Fruit fly (Drosophila melanogaster) whole organism, embryonic: ENCODE measurements around the gene Hf.
A peak's percentile ranks its signal among the peaks of the same experiment; 100 is the strongest.

ENCODE experiments used
- Asciz ChIP-seq: fragments of 200-800 bp; sonication (Bioruptor generic); optimal IDR thresholded peaks from 2 replicates; lab custom pipeline; 2017; ENCODE audit warnings: missing biosample characterization, mild to moderate bottlenecking, missing genetic modification characterization, missing genetic modification reagents
- Bgb ChIP-seq: fragments of 200-800 bp; sonication (Bioruptor generic); IDR thresholded peaks from 2 replicates; pipeline ENCODE4 v1.3.6; 2022; ENCODE audit warnings: missing biosample characterization, missing genetic modification characterization; ENCODE audit not compliant: partially characterized antibody
- CG1024 ChIP-seq: fragments of 200-800 bp; sonication (Bioruptor generic); IDR thresholded peaks from 2 replicates; pipeline ENCODE4 v1.3.6; 2022; ENCODE audit warnings: missing biosample characterization, missing genetic modification characterization
- CG10366 ChIP-seq: fragments of 200-800 bp; sonication (Bioruptor generic); IDR thresholded peaks from 2 replicates; pipeline ENCODE4 v1.3.6; 2022; ENCODE audit warnings: missing biosample characterization, missing genetic modification characterization
- CG11247 ChIP-seq: fragments of 200-800 bp; sonication (Bioruptor generic); IDR thresholded peaks from 2 replicates; pipeline ENCODE4 v1.3.6; 2022; ENCODE audit warnings: missing biosample characterization, missing genetic modification characterization
- CG11695 ChIP-seq: fragments of 200-800 bp; sonication (Bioruptor generic); IDR thresholded peaks from 3 replicates; pipeline ENCODE4 v1.3.6; 2022; ENCODE audit warnings: missing biosample characterization, missing genetic modification characterization
- CG12236 ChIP-seq: fragments of 200-800 bp; sonication (Bioruptor generic); optimal IDR thresholded peaks from 2 replicates; lab custom pipeline; 2016; ENCODE audit warnings: missing biosample characterization, missing genetic modification characterization
- CG1233 ChIP-seq: fragments of 200-800 bp; sonication (Bioruptor generic); optimal IDR thresholded peaks from 4 replicates; lab custom pipeline; 2018; ENCODE audit warnings: missing biosample characterization, mild to moderate bottlenecking, missing genetic modification characterization
- CG1647 ChIP-seq: fragments of 200-800 bp; sonication (Bioruptor generic); optimal IDR thresholded peaks from 3 replicates; lab custom pipeline; 2016; ENCODE audit warnings: missing biosample characterization, missing genetic modification characterization
- CG1832 ChIP-seq: fragments of 200-800 bp; sonication (Bioruptor generic); optimal IDR thresholded peaks from 2 replicates; lab custom pipeline; 2017; ENCODE audit warnings: missing biosample characterization, mild to moderate bottlenecking, missing genetic modification characterization, inconsistent platforms
- CG2116 ChIP-seq: fragments of 200-800 bp; sonication (Bioruptor generic); optimal IDR thresholded peaks from 3 replicates; lab custom pipeline; 2018; ENCODE audit warnings: missing biosample characterization, mild to moderate bottlenecking, missing genetic modification characterization
- CG33213 ChIP-seq: fragments of 200-800 bp; sonication (Bioruptor generic); optimal IDR thresholded peaks from 3 replicates; lab custom pipeline; 2016; ENCODE audit warnings: missing biosample characterization, missing genetic modification characterization
- CG6654 ChIP-seq: fragments of 200-800 bp; sonication (Bioruptor generic); optimal IDR thresholded peaks from 2 replicates; lab custom pipeline; 2017; ENCODE audit warnings: missing biosample characterization, mild to moderate bottlenecking, missing genetic modification characterization
- CG6813 ChIP-seq: fragments of 200-800 bp; sonication (Bioruptor generic); optimal IDR thresholded peaks from 2 replicates; lab custom pipeline; 2017; ENCODE audit warnings: missing biosample characterization, missing genetic modification characterization, mild to moderate bottlenecking, moderate library complexity, missing genetic modification reagents
- CG7271 ChIP-seq: fragments of 200-800 bp; sonication (Bioruptor generic); optimal IDR thresholded peaks from 2 replicates; lab custom pipeline; 2018; ENCODE audit warnings: missing biosample characterization, mild to moderate bottlenecking, missing genetic modification characterization, moderate library complexity
- CG8924 ChIP-seq: fragments of 200-800 bp; optimal IDR thresholded peaks from 3 replicates; lab custom pipeline; 2019; ENCODE audit warnings: missing biosample characterization, mild to moderate bottlenecking, missing genetic modification characterization, moderate library complexity
- Dad ChIP-seq: fragments of 200-800 bp; sonication (Bioruptor generic); optimal IDR thresholded peaks from 3 replicates; lab custom pipeline; 2016; ENCODE audit warnings: missing biosample characterization, missing genetic modification characterization
- Fer2 ChIP-seq: fragments of 200-800 bp; sonication (Bioruptor generic); optimal IDR thresholded peaks from 2 replicates; lab custom pipeline; 2018; ENCODE audit warnings: missing biosample characterization, mild to moderate bottlenecking, missing genetic modification characterization, moderate library complexity
- Gsc ChIP-seq: fragments of 200-800 bp; sonication (Bioruptor generic); IDR thresholded peaks from 2 replicates; pipeline ENCODE4 v1.3.6; 2022; ENCODE audit warnings: missing biosample characterization, missing genetic modification characterization
- HmgZ ChIP-seq: fragments of 200-800 bp; sonication (Bioruptor generic); optimal IDR thresholded peaks from 2 replicates; lab custom pipeline; 2018; ENCODE audit warnings: missing biosample characterization, mild to moderate bottlenecking, missing genetic modification characterization
- Hr39 ChIP-seq: fragments of >200 bp; optimal IDR thresholded peaks from 2 replicates; lab custom pipeline; 2017
- Mad ChIP-seq: fragments of 200-800 bp; sonication (Bioruptor generic); optimal IDR thresholded peaks from 2 replicates; lab custom pipeline; 2016; ENCODE audit warnings: missing biosample characterization, missing genetic modification characterization
- NC2α ChIP-seq: fragments of 200-800 bp; sonication (Bioruptor generic); optimal IDR thresholded peaks from 2 replicates; lab custom pipeline; 2016; ENCODE audit warnings: missing biosample characterization, missing genetic modification characterization
- Optix ChIP-seq: fragments of 200-800 bp; sonication (Bioruptor generic); IDR thresholded peaks from 3 replicates; pipeline ENCODE4 v1.3.6; 2022; ENCODE audit warnings: missing biosample characterization, missing genetic modification characterization
- Ssrp ChIP-seq: fragments of 200-800 bp; sonication (Bioruptor generic); optimal IDR thresholded peaks from 2 replicates; lab custom pipeline; 2018; ENCODE audit warnings: missing biosample characterization, mild to moderate bottlenecking, missing genetic modification characterization, moderate library complexity
- Tbp ChIP-seq: fragments of >200 bp; optimal IDR thresholded peaks from 2 replicates; lab custom pipeline; 2018; ENCODE audit warnings: missing biosample characterization, missing genetic modification characterization
- Xbp1 ChIP-seq: fragments of 200-800 bp; sonication (Bioruptor generic); optimal IDR thresholded peaks from 3 replicates; lab custom pipeline; 2016; ENCODE audit warnings: missing biosample characterization, mild to moderate bottlenecking, missing genetic modification characterization
- al ChIP-seq: fragments of 200-800 bp; sonication (Bioruptor generic); IDR thresholded peaks from 2 replicates; pipeline ENCODE4 v1.3.6; 2022; ENCODE audit warnings: missing biosample characterization, missing genetic modification characterization
- bab2 ChIP-seq: fragments of 200-800 bp; sonication (Bioruptor generic); optimal IDR thresholded peaks from 2 replicates; lab custom pipeline; 2016; ENCODE audit warnings: missing biosample characterization, missing genetic modification characterization
- br ChIP-seq: fragments of >200 bp; optimal IDR thresholded peaks from 2 replicates; lab custom pipeline; 2017
- crc ChIP-seq: fragments of 200-800 bp; sonication (Bioruptor generic); optimal IDR thresholded peaks from 2 replicates; lab custom pipeline; 2016; ENCODE audit warnings: missing biosample characterization, missing genetic modification characterization
- en ChIP-seq: fragments of 200-800 bp; sonication (Bioruptor generic); optimal IDR thresholded peaks from 2 replicates; lab custom pipeline; 2016; ENCODE audit warnings: missing biosample characterization, missing genetic modification characterization
- gfzf ChIP-seq: fragments of 200-800 bp; sonication (Bioruptor generic); optimal IDR thresholded peaks from 2 replicates; lab custom pipeline; 2016; ENCODE audit warnings: missing biosample characterization, mild to moderate bottlenecking, missing genetic modification characterization, moderate library complexity
- h ChIP-seq: fragments of >200 bp; optimal IDR thresholded peaks from 2 replicates; lab custom pipeline; 2017
- ind ChIP-seq: fragments of 200-800 bp; sonication (Bioruptor generic); optimal IDR thresholded peaks from 3 replicates; lab custom pipeline; 2016; ENCODE audit warnings: missing biosample characterization, missing genetic modification characterization
- inv ChIP-seq: fragments of 200-800 bp; sonication (Bioruptor generic); IDR thresholded peaks from 2 replicates; pipeline ENCODE4 v1.3.6; 2022; ENCODE audit warnings: missing biosample characterization, missing genetic modification characterization; ENCODE audit not compliant: partially characterized antibody
- luna ChIP-seq: fragments of 200-800 bp; sonication (Bioruptor generic); optimal IDR thresholded peaks from 2 replicates; lab custom pipeline; 2016; ENCODE audit warnings: missing biosample characterization, missing genetic modification characterization
- mirr ChIP-seq: fragments of 200-800 bp; sonication (Bioruptor generic); optimal IDR thresholded peaks from 3 replicates; lab custom pipeline; 2018; ENCODE audit warnings: missing biosample characterization, mild to moderate bottlenecking, missing genetic modification characterization
- nerfin-2 ChIP-seq: fragments of 200-800 bp; sonication (Bioruptor generic); IDR thresholded peaks from 2 replicates; pipeline ENCODE4 v1.3.6; 2022; ENCODE audit warnings: missing biosample characterization, missing genetic modification characterization; ENCODE audit not compliant: partially characterized antibody
- pb ChIP-seq: fragments of 200-800 bp; sonication (Bioruptor generic); optimal IDR thresholded peaks from 3 replicates; lab custom pipeline; 2016; ENCODE audit warnings: missing biosample characterization, missing genetic modification characterization
- sc ChIP-seq, 3 experiments: fragments of >200 bp in 2 of 3; fragments of 200-800 bp in 1 of 3; sonication (Bioruptor generic) in 1 of 3; optimal IDR thresholded peaks; 2 replicates in 2 of 3; 3 replicates in 1 of 3; lab custom pipeline; 2017; ENCODE audit warnings: mild to moderate bottlenecking in 1 of 3, missing biosample characterization in 1 of 3, missing genetic modification characterization in 1 of 3, missing genetic modification reagents in 1 of 3
- sens ChIP-seq: fragments of 200-800 bp; sonication (Bioruptor generic); peaks from one replicate; lab custom pipeline; 2016; ENCODE audit warnings: missing biosample characterization, missing genetic modification characterization
- slou ChIP-seq: fragments of 200-800 bp; sonication (Bioruptor generic); optimal IDR thresholded peaks from 3 replicates; lab custom pipeline; 2016; ENCODE audit warnings: missing biosample characterization, missing genetic modification characterization
- slp2 ChIP-seq: fragments of 200-800 bp; sonication (Bioruptor generic); optimal IDR thresholded peaks from 2 replicates; lab custom pipeline; 2016; ENCODE audit warnings: missing biosample characterization, missing genetic modification characterization
- so ChIP-seq: fragments of 200-800 bp; sonication (Bioruptor generic); IDR thresholded peaks from 3 replicates; pipeline ENCODE4 v1.3.6; 2022; ENCODE audit warnings: missing biosample characterization, missing genetic modification characterization
- stwl ChIP-seq: fragments of 200-800 bp; sonication (Bioruptor generic); optimal IDR thresholded peaks from 3 replicates; lab custom pipeline; 2018; ENCODE audit warnings: missing biosample characterization, mild to moderate bottlenecking, missing genetic modification characterization, moderate library complexity
- sug ChIP-seq: fragments of 200-800 bp; optimal IDR thresholded peaks from 2 replicates; lab custom pipeline; 2019; ENCODE audit warnings: missing biosample characterization, mild to moderate bottlenecking, missing genetic modification characterization, moderate library complexity
- tin ChIP-seq: fragments of 200-800 bp; sonication (Bioruptor generic); optimal IDR thresholded peaks from 3 replicates; lab custom pipeline; 2016; ENCODE audit warnings: missing biosample characterization, missing genetic modification characterization
- vnd ChIP-seq: fragments of 200-800 bp; sonication (Bioruptor generic); IDR thresholded peaks from 3 replicates; pipeline ENCODE4 v1.3.6; 2022; ENCODE audit warnings: missing biosample characterization, missing genetic modification characterization; ENCODE audit not compliant: partially characterized antibody
- zen ChIP-seq: fragments of 200-800 bp; sonication (Bioruptor generic); optimal IDR thresholded peaks from 3 replicates; lab custom pipeline; 2018; ENCODE audit warnings: missing biosample characterization, mild to moderate bottlenecking, missing genetic modification characterization, moderate library complexity
- zf30C ChIP-seq: fragments of 200-800 bp; sonication (Bioruptor generic); optimal IDR thresholded peaks from 3 replicates; lab custom pipeline; 2018; ENCODE audit warnings: missing biosample characterization, mild to moderate bottlenecking, missing genetic modification characterization

Hf gene

DNA sequence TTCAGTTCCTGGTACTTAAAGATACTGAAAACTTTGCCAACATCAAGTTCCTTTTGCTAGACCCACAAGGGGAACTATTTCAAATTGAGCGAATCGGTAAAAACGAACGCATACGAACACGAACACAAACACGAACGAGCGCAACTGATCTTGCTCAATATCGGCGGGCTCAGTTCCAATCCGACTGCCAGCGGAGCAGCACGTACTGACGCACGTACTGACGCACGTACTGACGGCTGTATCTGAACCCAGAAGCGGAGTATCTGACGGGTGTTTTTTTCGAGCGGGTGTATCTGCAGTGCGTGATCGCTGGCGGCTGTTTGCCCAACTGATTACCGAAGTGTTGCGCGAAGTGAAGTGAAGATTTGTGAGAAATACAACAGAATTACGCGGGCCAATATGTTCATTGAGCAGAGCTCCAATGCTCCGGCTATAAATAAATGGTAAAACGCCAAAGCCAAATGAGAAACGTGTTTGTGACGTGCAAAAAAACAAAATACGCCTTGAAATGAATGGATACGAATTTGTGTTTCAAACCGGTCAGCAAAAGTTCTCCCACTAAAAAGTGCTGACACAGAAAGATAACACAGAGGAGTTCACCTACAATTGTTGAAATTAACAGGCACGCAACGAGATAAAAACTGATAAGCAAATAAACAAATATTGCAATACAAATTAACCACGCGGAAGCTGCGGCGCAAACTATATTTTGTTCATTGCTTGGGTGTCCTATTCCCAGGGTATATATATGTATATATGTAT, 32.2 kb downstream of the Hf start (continued):
- TF ChIP-seq slp2: no peak
- no peak for TF ChIP-seq NC2α (GFP tag; lab: Kevin White, UChicago)
- TF ChIP-seq CG2116 (GFP tag; lab: Kevin White, UChicago): no peak
- TF ChIP-seq inv: no peak
- TF ChIP-seq luna: no peak
- TF ChIP-seq CG1233 (GFP tag; lab: Kevin White, UChicago): peak; percentile 26
- no peak for TF ChIP-seq Asciz (GFP tag; lab: Kevin White, UChicago)
- TF ChIP-seq Ssrp (tag; lab: Kevin White, UChicago): no peak
- TF ChIP-seq h (lab: Kevin White, UChicago): no peak
- TF ChIP-seq Dad (GFP tag; lab: Kevin White, UChicago): peak; percentile 39
- TF ChIP-seq sug (tag; lab: Kevin White, UChicago): peak; percentile 54
- no peak for TF ChIP-seq stwl (tag; lab: Kevin White, UChicago)
- TF ChIP-seq vnd (GFP tag; lab: Robert Waterston, UW): no peak
- TF ChIP-seq Gsc (GFP tag; lab: Robert Waterston, UW): no peak
- TF ChIP-seq CG1832 (GFP tag; lab: Kevin White, UChicago): no peak
- no peak for TF ChIP-seq CG12236 (GFP tag; lab: Kevin White, UChicago)
- TF ChIP-seq CG1024 (GFP tag; lab: Robert Waterston, UW): no peak; the same call in 1 of the 2 replicates
- TF ChIP-seq Hr39 (lab: Kevin White, UChicago): no peak
- TF ChIP-seq sens (GFP tag; lab: Kevin White, UChicago): peak; percentile 85
- no peak for TF ChIP-seq CG10366 (GFP tag; lab: Robert Waterston, UW)
- TF ChIP-seq Xbp1: peak; percentile 20
- TF ChIP-seq br (lab: Kevin White, UChicago): no peak
- TF ChIP-seq al (GFP tag; lab: Robert Waterston, UW): no peak
- no peak for TF ChIP-seq CG6654 (GFP tag; lab: Kevin White, UChicago)
- no peak for TF ChIP-seq sc (optimal IDR thresholded peaks at IDR 0.05; lab: Kevin White, UChicago)
- TF ChIP-seq sc (GFP tag; optimal IDR thresholded peaks at IDR 0.05; lab: Kevin White, UChicago): no peak
- TF ChIP-seq Optix: no peak
- TF ChIP-seq slou (GFP tag; lab: Kevin White, UChicago): no peak
- TF ChIP-seq HmgZ (tag; lab: Kevin White, UChicago): peak; percentile 70
- no peak for TF ChIP-seq tin
- 0 out of 3 replicates have a peak, but pooled peaks have one; percentile 25 for TF ChIP-seq CG11695 (GFP tag; lab: Robert Waterston, UW)
- no peak for TF ChIP-seq CG11247
- TF ChIP-seq so: peak; percentile 49; the same call in 1 of the 3 replicates
- no peak for TF ChIP-seq gfzf (GFP tag; lab: Kevin White, UChicago)
- TF ChIP-seq pb (GFP tag; lab: Kevin White, UChicago): peak; percentile 15
- no peak for TF ChIP-seq bab2 (GFP tag; lab: Kevin White, UChicago)
- TF ChIP-seq CG1647 (GFP tag; lab: Kevin White, UChicago): no peak
- no peak for TF ChIP-seq CG33213
- TF ChIP-seq Mad (GFP tag; lab: Kevin White, UChicago): peak; percentile 26
- no peak for TF ChIP-seq crc (GFP tag; lab: Kevin White, UChicago)
- no peak for TF ChIP-seq Fer2 (tag; lab: Kevin White, UChicago)
- TF ChIP-seq mirr (GFP tag; lab: Kevin White, UChicago): peak; percentile 33
- no peak for TF ChIP-seq CG7271 (tag; lab: Kevin White, UChicago)
- TF ChIP-seq Tbp: no peak
- TF ChIP-seq CG8924 (tag; lab: Kevin White, UChicago): peak; percentile 34
- no peak for TF ChIP-seq en (GFP tag; lab: Kevin White, UChicago)
- no peak for TF ChIP-seq ind (GFP tag; lab: Kevin White, UChicago)
- TF ChIP-seq CG6813 (GFP tag; lab: Kevin White, UChicago): peak; percentile 6
- no peak for TF ChIP-seq nerfin-2 (GFP tag; lab: Robert Waterston, UW)
- no peak for TF ChIP-seq zf30C (GFP tag; lab: Kevin White, UChicago)
- TF ChIP-seq zen (tag; lab: Kevin White, UChicago): no peak
- peak; percentile 70 for TF ChIP-seq Bgb (GFP tag; lab: Robert Waterston, UW)
